Worm (Caenorhabditis elegans) whole organism, L2 larva: ENCODE data around the gene Y45F3A.1.

ENCODE experiments used
- C34F6.9 ChIP-seq: fragments of 150-350 bp; optimal IDR thresholded peaks from 2 replicates; lab custom pipeline; 2014; ENCODE audit warnings: missing biosample characterization, missing genetic modification characterization
- F13H6.1 ChIP-seq: sonication (generic microtip); optimal IDR thresholded peaks from 2 replicates; lab custom pipeline; 2016; ENCODE audit warnings: missing genetic modification characterization, missing compliant biosample characterization
- R02D3.7 ChIP-seq: fragments of 150-350 bp; optimal IDR thresholded peaks from 2 replicates; lab custom pipeline; 2014; ENCODE audit warnings: missing biosample characterization, missing genetic modification characterization
- ZK546.5 ChIP-seq: sonication (generic microtip); optimal IDR thresholded peaks from 2 replicates; lab custom pipeline; 2017; ENCODE audit warnings: missing biosample characterization, missing genetic modification characterization
- aly-2 ChIP-seq: fragments of 150-350 bp; optimal IDR thresholded peaks from 2 replicates; lab custom pipeline; 2014; ENCODE audit warnings: missing biosample characterization, missing genetic modification characterization
- blmp-1 ChIP-seq: sonication (generic microtip); optimal IDR thresholded peaks from 2 replicates; lab custom pipeline; 2017; ENCODE audit warnings: missing genetic modification characterization, mild to moderate bottlenecking, missing compliant biosample characterization, antibody characterized with exemption, moderate library complexity; ENCODE audit not compliant: insufficient read depth
- ceh-16 ChIP-seq: fragments of 150-350 bp; optimal IDR thresholded peaks from 2 replicates; lab custom pipeline; 2014; ENCODE audit warnings: missing biosample characterization, missing genetic modification characterization
- dmd-4 ChIP-seq: sonication (generic microtip); optimal IDR thresholded peaks from 2 replicates; lab custom pipeline; 2017; ENCODE audit warnings: missing biosample characterization, missing genetic modification characterization
- egl-27 ChIP-seq: sonication (generic microtip); optimal IDR thresholded peaks from 3 replicates; lab custom pipeline; 2017; ENCODE audit warnings: missing biosample characterization, missing genetic modification reagents, missing genetic modification characterization
- lin-13 ChIP-seq: fragments of 150-350 bp; optimal IDR thresholded peaks from 2 replicates; lab custom pipeline; 2014; ENCODE audit warnings: missing biosample characterization, missing genetic modification reagents, missing genetic modification characterization
- lin-39 ChIP-seq: fragments of 150-350 bp; optimal IDR thresholded peaks from 2 replicates; lab custom pipeline; 2014; ENCODE audit warnings: missing biosample characterization, missing genetic modification reagents, missing genetic modification characterization
- mab-5 ChIP-seq: fragments of 150-350 bp; optimal IDR thresholded peaks from 2 replicates; lab custom pipeline; 2014; ENCODE audit warnings: missing biosample characterization, missing genetic modification characterization
- mbf-1 ChIP-seq: sonication (generic microtip); optimal IDR thresholded peaks from 2 replicates; lab custom pipeline; 2017; ENCODE audit warnings: missing biosample characterization, missing genetic modification characterization
- mdl-1 ChIP-seq, 2 experiments: fragments of 150-350 bp in 1 of 2; sonication (generic microtip) in 1 of 2; optimal IDR thresholded peaks; 2 replicates each; lab custom pipeline; 2017; ENCODE audit warnings: missing biosample characterization in 2 of 2, missing genetic modification characterization in 2 of 2
- nhr-10 ChIP-seq: sonication (generic microtip); optimal IDR thresholded peaks from 2 replicates; lab custom pipeline; 2017; ENCODE audit warnings: missing biosample characterization, missing genetic modification characterization
- nhr-12 ChIP-seq: fragments of 150-350 bp; optimal IDR thresholded peaks from 2 replicates; lab custom pipeline; 2014; ENCODE audit warnings: missing biosample characterization, missing genetic modification characterization
- nhr-129 ChIP-seq: fragments of 150-350 bp; optimal IDR thresholded peaks from 2 replicates; lab custom pipeline; 2014; ENCODE audit warnings: missing biosample characterization, missing genetic modification characterization
- nhr-21 ChIP-seq: fragments of 150-350 bp; optimal IDR thresholded peaks from 2 replicates; lab custom pipeline; 2014; ENCODE audit warnings: missing biosample characterization, missing genetic modification characterization
- nhr-237 ChIP-seq: fragments of 150-350 bp; optimal IDR thresholded peaks from 2 replicates; lab custom pipeline; 2014; ENCODE audit warnings: missing biosample characterization, missing genetic modification characterization
- nhr-6 ChIP-seq: fragments of 150-350 bp; optimal IDR thresholded peaks from 2 replicates; lab custom pipeline; 2014; ENCODE audit warnings: missing biosample characterization, missing genetic modification characterization
- peb-1 ChIP-seq: fragments of 150-350 bp; optimal IDR thresholded peaks from 2 replicates; lab custom pipeline; 2014; ENCODE audit warnings: missing biosample characterization, missing genetic modification characterization
- sem-4 ChIP-seq: fragments of 150-350 bp; optimal IDR thresholded peaks from 2 replicates; lab custom pipeline; 2014; ENCODE audit warnings: missing biosample characterization, missing genetic modification reagents, missing genetic modification characterization
- skn-1 ChIP-seq: sonication (generic microtip); optimal IDR thresholded peaks from 2 replicates; lab custom pipeline; 2017; ENCODE audit warnings: missing biosample characterization, missing genetic modification characterization
- sma-3 ChIP-seq: sonication (generic microtip); optimal IDR thresholded peaks from 2 replicates; lab custom pipeline; 2016; ENCODE audit warnings: missing genetic modification reagents, missing genetic modification characterization, missing compliant biosample characterization
- sma-9 ChIP-seq, 2 experiments: fragments of 150-350 bp in 1 of 2; sonication (generic microtip) in 1 of 2; optimal IDR thresholded peaks; 2 replicates each; lab custom pipeline; 2014 to 2016; ENCODE audit warnings: missing genetic modification characterization in 2 of 2, mild to moderate bottlenecking in 1 of 2, missing biosample characterization in 1 of 2, missing compliant biosample characterization in 1 of 2, missing genetic modification reagents in 1 of 2, moderate library complexity in 1 of 2
- snpc-4 ChIP-seq: fragments of 150-350 bp; optimal IDR thresholded peaks from 2 replicates; lab custom pipeline; 2014; ENCODE audit warnings: missing biosample characterization, missing genetic modification characterization
- unc-55 ChIP-seq: fragments of 150-350 bp; sonication (generic microtip); optimal IDR thresholded peaks from 3 replicates; lab custom pipeline; 2014; ENCODE audit warnings: missing biosample characterization, missing genetic modification reagents, missing genetic modification characterization
- unc-62 ChIP-seq: fragments of 150-350 bp; optimal IDR thresholded peaks from 2 replicates; lab custom pipeline; 2014; ENCODE audit warnings: missing biosample characterization, missing genetic modification reagents, missing genetic modification characterization
- zag-1 ChIP-seq: fragments of 150-350 bp; optimal IDR thresholded peaks from 2 replicates; lab custom pipeline; 2014; ENCODE audit warnings: missing biosample characterization, missing genetic modification characterization
- ztf-4 ChIP-seq: fragments of 150-350 bp; optimal IDR thresholded peaks from 2 replicates; lab custom pipeline; 2014; ENCODE audit warnings: missing biosample characterization, missing genetic modification characterization

Y45F3A.1 gene

ce11 chrIII:10560296-10560695 lies 1.4 kb downstream of the Y45F3A.1 start, which contains the start of gene rab-30:
TSS of gene rab-30 (plus strand) at chrIII:10560596.
- TF ChIP-seq zag-1 (tag; lab: Kevin White, UChicago), result no peak

ce11 chrIII:10557910-10558309 lies 3.8 kb downstream of the Y45F3A.1 start, which contains the start of gene T21C12.4:
TSS of gene T21C12.4 (minus strand) at chrIII:10558010.
- TF ChIP-seq unc-55 (GFP tag; lab: Kevin White, UChicago), result no peak
- no peak for TF ChIP-seq ceh-16
- no peak for TF ChIP-seq egl-27
- TF ChIP-seq R02D3.7 (tag; lab: Kevin White, UChicago), result no peak
- no peak for TF ChIP-seq dmd-4 (tag; lab: Kevin White, UChicago)
- TF ChIP-seq ztf-4 (tag; lab: Kevin White, UChicago), result no peak
- TF ChIP-seq unc-62 (GFP tag; lab: Kevin White, UChicago), result no peak
- TF ChIP-seq mbf-1, result no peak
- no peak for TF ChIP-seq blmp-1

- TF ChIP-seq peb-1 (no peak), aly-2 (tag; lab: Kevin White, UChicago) (no peak), sem-4 (tag; lab: Kevin White, UChicago) (no peak), unc-62 (GFP tag; lab: Kevin White, UChicago) (no peak), sma-9 (GFP tag; optimal IDR thresholded peaks at IDR 0.05; lab: Kevin White, UChicago) (no peak), sma-9 (tag; optimal IDR thresholded peaks at IDR 0.05; lab: Kevin White, UChicago) (no peak), lin-39 (tag; lab: Kevin White, UChicago) (no peak)
These were observed 8.8 kb downstream of the Y45F3A.1 start, which contains the start of gene T21C12.8 for ce11 chrIII:10552929-10553328. TSS of gene T21C12.8 (minus strand) at chrIII:10553029.

- no peak for TF ChIP-seq nhr-129 (tag; lab: Kevin White, UChicago)
- TF ChIP-seq ztf-4 (tag; lab: Kevin White, UChicago), result no peak
- no peak for TF ChIP-seq F13H6.1
- no peak for TF ChIP-seq sem-4 (tag; lab: Kevin White, UChicago)
- no peak for TF ChIP-seq C34F6.9
- TF ChIP-seq ZK546.5 (tag; lab: Kevin White, UChicago), result no peak
- no peak for TF ChIP-seq mdl-1 (tag; optimal IDR thresholded peaks at IDR 0.05; lab: Kevin White, UChicago)
- no peak for TF ChIP-seq skn-1 (tag; lab: Kevin White, UChicago)
- TF ChIP-seq lin-13 (GFP tag; lab: Kevin White, UChicago), result no peak
These were observed 22.9 kb downstream of the Y45F3A.1 start, which contains the start of gene nlp-68 for ce11 chrIII:10538757-10539213. TSS of gene nlp-68 (minus strand) at chrIII:10539163.

- TF ChIP-seq nhr-21 (tag; lab: Kevin White, UChicago) (peak; percentile 34), unc-55 (GFP tag; lab: Kevin White, UChicago) (no peak), sma-3 (peak; percentile 33)
These were observed 24.2 kb downstream of the Y45F3A.1 start for ce11 chrIII:10537558-10537957.

- TF ChIP-seq nhr-6 (tag; lab: Kevin White, UChicago) (no peak), lin-39 (tag; lab: Kevin White, UChicago) (no peak), mab-5 (no peak), nhr-10 (tag; lab: Kevin White, UChicago) (no peak), unc-55 (GFP tag; lab: Kevin White, UChicago) (no peak), dmd-4 (tag; lab: Kevin White, UChicago) (no peak), nhr-237 (tag; lab: Kevin White, UChicago) (no peak), F13H6.1 (no peak), nhr-21 (tag; lab: Kevin White, UChicago) (no peak), unc-62 (GFP tag; lab: Kevin White, UChicago) (no peak), nhr-12 (no peak)
These were observed 24.7 kb downstream of the Y45F3A.1 start for ce11 chrIII:10537003-10537402.

- TF ChIP-seq snpc-4 (tag; lab: Kevin White, UChicago), result peak; percentile 30
- TF ChIP-seq sma-3, result no peak
These were observed 25.5 kb downstream of the Y45F3A.1 start for ce11 chrIII:10536087-10536723.
